Worm (Caenorhabditis elegans) whole organism, L3 larva: Measurements from ENCODE around the gene srh-183.

Experiments
- R02D3.7 ChIP-seq: fragments of 150-350 bp; optimal IDR thresholded peaks from 2 replicates; lab custom pipeline; 2014; ENCODE audit warnings: missing biosample characterization, missing genetic modification characterization
- ZK546.5 ChIP-seq: sonication (generic microtip); optimal IDR thresholded peaks from 2 replicates; lab custom pipeline; 2017; ENCODE audit warnings: missing biosample characterization, missing genetic modification characterization
- aly-2 ChIP-seq: fragments of 150-350 bp; optimal IDR thresholded peaks from 2 replicates; lab custom pipeline; 2014; ENCODE audit warnings: missing biosample characterization, missing genetic modification characterization
- ama-1 ChIP-seq: fragments of 150-350 bp; optimal IDR thresholded peaks from 2 replicates; lab custom pipeline; 2018
- ceh-28 ChIP-seq: fragments of 150-350 bp; optimal IDR thresholded peaks from 2 replicates; lab custom pipeline; 2014; ENCODE audit warnings: missing biosample characterization, missing genetic modification reagents, missing genetic modification characterization
- ceh-9 ChIP-seq: sonication (generic microtip); optimal IDR thresholded peaks from 2 replicates; lab custom pipeline; 2018; ENCODE audit warnings: missing biosample characterization, missing genetic modification characterization
- egl-27 ChIP-seq: sonication (generic microtip); optimal IDR thresholded peaks from 4 replicates; lab custom pipeline; 2017; ENCODE audit warnings: missing biosample characterization, missing genetic modification reagents, missing genetic modification characterization
- egl-5 ChIP-seq: fragments of 150-350 bp; optimal IDR thresholded peaks from 2 replicates; lab custom pipeline; 2017; ENCODE audit warnings: missing biosample characterization, missing genetic modification reagents, missing genetic modification characterization, inconsistent platforms
- elt-1 ChIP-seq: fragments of 150-350 bp; optimal IDR thresholded peaks from 2 replicates; lab custom pipeline; 2014; ENCODE audit warnings: missing biosample characterization, missing genetic modification characterization
- elt-2 ChIP-seq: sonication (generic microtip); optimal IDR thresholded peaks from 2 replicates; lab custom pipeline; 2016; ENCODE audit warnings: missing genetic modification reagents, mild to moderate bottlenecking, missing genetic modification characterization, missing compliant biosample characterization
- elt-3 ChIP-seq, 3 experiments: fragments of 150-350 bp in 1 of 3; sonication (generic microtip) in 2 of 3; optimal IDR thresholded peaks; 2 replicates in 2 of 3; 4 replicates in 1 of 3; lab custom pipeline; 2014 to 2017; ENCODE audit warnings: missing biosample characterization in 3 of 3, missing genetic modification characterization in 3 of 3
- eor-1 ChIP-seq, 2 experiments: fragments of 150-350 bp; optimal IDR thresholded peaks; 2 replicates each; lab custom pipeline; 2014 to 2018; ENCODE audit warnings: missing biosample characterization in 2 of 2, missing genetic modification characterization in 2 of 2
- fkh-10 ChIP-seq: sonication (generic microtip); optimal IDR thresholded peaks from 2 replicates; lab custom pipeline; 2017; ENCODE audit warnings: missing biosample characterization, missing genetic modification reagents, missing genetic modification characterization
- fkh-2 ChIP-seq: fragments of 150-350 bp; optimal IDR thresholded peaks from 2 replicates; lab custom pipeline; 2014; ENCODE audit warnings: missing biosample characterization, missing genetic modification reagents, missing genetic modification characterization
- fos-1 ChIP-seq: fragments of 150-350 bp; optimal IDR thresholded peaks from 2 replicates; lab custom pipeline; 2014; ENCODE audit warnings: missing biosample characterization, missing genetic modification characterization
- hmg-11 ChIP-seq: sonication (generic microtip); optimal IDR thresholded peaks from 2 replicates; lab custom pipeline; 2016; ENCODE audit warnings: missing genetic modification characterization, missing compliant biosample characterization
- jun-1 ChIP-seq: fragments of 150-350 bp; optimal IDR thresholded peaks from 2 replicates; lab custom pipeline; 2014; ENCODE audit warnings: missing biosample characterization, missing genetic modification reagents, missing genetic modification characterization
- lin-15B ChIP-seq: fragments of 150-350 bp; optimal IDR thresholded peaks from 2 replicates; lab custom pipeline; 2014; ENCODE audit warnings: missing biosample characterization, missing genetic modification characterization
- lin-39 ChIP-seq: fragments of 150-350 bp; optimal IDR thresholded peaks from 2 replicates; lab custom pipeline; 2018; ENCODE audit warnings: missing biosample characterization, missing genetic modification reagents, missing genetic modification characterization
- lsy-12 ChIP-seq: sonication (generic microtip); optimal IDR thresholded peaks from 2 replicates; lab custom pipeline; 2016; ENCODE audit warnings: mild to moderate bottlenecking, missing genetic modification characterization, missing compliant biosample characterization
- mdl-1 ChIP-seq: fragments of 150-350 bp; optimal IDR thresholded peaks from 2 replicates; lab custom pipeline; 2014; ENCODE audit warnings: missing biosample characterization, missing genetic modification characterization
- nhr-11 ChIP-seq: fragments of 150-350 bp; optimal IDR thresholded peaks from 2 replicates; lab custom pipeline; 2014; ENCODE audit warnings: missing biosample characterization, missing genetic modification characterization
- nhr-237 ChIP-seq: fragments of 150-350 bp; optimal IDR thresholded peaks from 2 replicates; lab custom pipeline; 2014; ENCODE audit warnings: missing biosample characterization, missing genetic modification characterization
- nhr-25 ChIP-seq: sonication (generic microtip); optimal IDR thresholded peaks from 2 replicates; lab custom pipeline; 2017; ENCODE audit warnings: missing biosample characterization, missing genetic modification characterization
- nhr-67 ChIP-seq: fragments of 150-350 bp; optimal IDR thresholded peaks from 2 replicates; lab custom pipeline; 2014; ENCODE audit warnings: missing biosample characterization, missing genetic modification characterization
- nhr-76 ChIP-seq: fragments of 150-350 bp; sonication (generic microtip); optimal IDR thresholded peaks from 5 replicates; lab custom pipeline; 2014; ENCODE audit warnings: missing biosample characterization, missing genetic modification characterization
- nhr-77 ChIP-seq: fragments of 150-350 bp; optimal IDR thresholded peaks from 2 replicates; lab custom pipeline; 2014; ENCODE audit warnings: missing biosample characterization, missing genetic modification characterization
- pha-4 ChIP-seq: fragments of 150-350 bp; optimal IDR thresholded peaks from 2 replicates; lab custom pipeline; 2014; ENCODE audit warnings: missing biosample characterization, missing genetic modification reagents, missing genetic modification characterization
- pqm-1 ChIP-seq: fragments of 150-350 bp; optimal IDR thresholded peaks from 2 replicates; lab custom pipeline; 2017; ENCODE audit warnings: missing biosample characterization, missing genetic modification characterization, inconsistent platforms
- sea-2 ChIP-seq: fragments of 150-350 bp; sonication (generic microtip); optimal IDR thresholded peaks from 4 replicates; lab custom pipeline; 2014; ENCODE audit warnings: missing biosample characterization, missing genetic modification reagents, missing genetic modification characterization
- snpc-4 ChIP-seq: fragments of 150-350 bp; optimal IDR thresholded peaks from 2 replicates; lab custom pipeline; 2014; ENCODE audit warnings: missing biosample characterization, missing genetic modification characterization
- tbx-2 ChIP-seq: sonication (generic microtip); optimal IDR thresholded peaks from 2 replicates; lab custom pipeline; 2016; ENCODE audit warnings: mild to moderate bottlenecking, missing genetic modification characterization, missing compliant biosample characterization
- unc-39 ChIP-seq: sonication (generic microtip); optimal IDR thresholded peaks from 4 replicates; lab custom pipeline; 2017; ENCODE audit warnings: missing biosample characterization, missing genetic modification characterization
- unc-62 ChIP-seq: fragments of 150-350 bp; sonication (generic microtip); optimal IDR thresholded peaks from 4 replicates; lab custom pipeline; 2014; ENCODE audit warnings: missing biosample characterization, missing genetic modification reagents, missing genetic modification characterization
- zag-1 ChIP-seq: fragments of 150-350 bp; optimal IDR thresholded peaks from 2 replicates; lab custom pipeline; 2014; ENCODE audit warnings: missing biosample characterization, missing genetic modification characterization
- ztf-11 ChIP-seq: fragments of 150-350 bp; optimal IDR thresholded peaks from 2 replicates; lab custom pipeline; 2014; ENCODE audit warnings: missing biosample characterization, missing genetic modification characterization
- ztf-4 ChIP-seq: fragments of 150-350 bp; optimal IDR thresholded peaks from 2 replicates; lab custom pipeline; 2014; ENCODE audit warnings: missing biosample characterization, missing genetic modification characterization

The srh-183 gene

ce11 chrV:19986788-19987187 is 8.7 kb upstream of the srh-183 start:
- TF ChIP-seq snpc-4 (tag; lab: Kevin White, UChicago) (no peak), R02D3.7 (no peak), nhr-67 (tag; lab: Kevin White, UChicago) (no peak), hmg-11 (tag; lab: Kevin White, UChicago) (no peak), unc-39 (tag; lab: Kevin White, UChicago) (no peak), lin-39 (tag; lab: Kevin White, UChicago) (no peak), ztf-11 (no peak), egl-5 (tag; lab: Kevin White, UChicago) (no peak), fkh-10 (GFP tag; lab: Kevin White, UChicago) (no peak), mdl-1 (tag; lab: Kevin White, UChicago) (no peak)

- TF ChIP-seq ztf-11 (no peak), aly-2 (no peak), lin-39 (tag; lab: Kevin White, UChicago) (no peak), pqm-1 (tag; lab: Kevin White, UChicago) (no peak), unc-39 (tag; lab: Kevin White, UChicago) (no peak), fos-1 (tag; lab: Kevin White, UChicago) (no peak), ama-1 (lab: Kevin White, UChicago) (no peak), elt-2 (tag; lab: Kevin White, UChicago) (no peak), nhr-77 (tag; lab: Kevin White, UChicago) (no peak)
Observed at ce11 chrV:19986213-19986612, 8.1 kb upstream of the srh-183 start, which contains the start of gene clec-260. TSS of gene clec-260 (minus strand) at chrV:19986313.

- TF ChIP-seq elt-2 (tag; lab: Kevin White, UChicago) (peak; percentile 88), sea-2 (GFP tag; lab: Kevin White, UChicago) (no peak), pqm-1 (tag; lab: Kevin White, UChicago) (peak; percentile 43)
Observed at ce11 chrV:19981832-19982462, 3.8 kb upstream of the srh-183 start, which contains the start of gene Y60A3A.24. TSS of gene Y60A3A.24 (minus strand) at chrV:19981882.

- TF ChIP-seq eor-1 (tag; optimal IDR thresholded peaks at IDR 0.05; lab: Kevin White, UChicago) (no peak), lsy-12 (no peak), elt-1 (tag; lab: Kevin White, UChicago) (no peak), ztf-11 (no peak), pha-4 (tag; lab: Kevin White, UChicago) (no peak), egl-27 (tag; lab: Kevin White, UChicago) (no peak), nhr-237 (tag; lab: Kevin White, UChicago) (no peak), ama-1 (lab: Kevin White, UChicago) (no peak)
Observed at ce11 chrV:19972984-19973383, 5.1 kb downstream of the srh-183 start, which contains the start of gene srh-173. TSS of gene srh-173 (plus strand) at chrV:19973284.

ce11 chrV:19965626-19966025 is 12.5 kb downstream of the srh-183 start, which contains the start of gene srh-171:
TSS of gene srh-171 (plus strand) at chrV:19965700.
- no peak for TF ChIP-seq pha-4 (tag; lab: Kevin White, UChicago)
- no peak for TF ChIP-seq ztf-11
- TF ChIP-seq elt-1 (tag; lab: Kevin White, UChicago) = no peak
- no peak for TF ChIP-seq tbx-2 (tag; lab: Kevin White, UChicago)
- TF ChIP-seq ceh-28 = no peak
- TF ChIP-seq fkh-2 (tag; lab: Kevin White, UChicago) = no peak
- TF ChIP-seq fkh-10 (GFP tag; lab: Kevin White, UChicago) = no peak
- TF ChIP-seq aly-2 = no peak
- no peak for TF ChIP-seq egl-27 (tag; lab: Kevin White, UChicago)
- TF ChIP-seq nhr-25 (tag; lab: Kevin White, UChicago) = no peak

- TF ChIP-seq jun-1 (tag; lab: Kevin White, UChicago) = no peak
- no peak for TF ChIP-seq lin-15B (tag; lab: Kevin White, UChicago)
- no peak for TF ChIP-seq nhr-25 (tag; lab: Kevin White, UChicago)
- no peak for TF ChIP-seq nhr-76
- no peak for TF ChIP-seq zag-1
- TF ChIP-seq mdl-1 (tag; lab: Kevin White, UChicago) = no peak
- TF ChIP-seq ztf-4 = no peak
- no peak for TF ChIP-seq ama-1 (lab: Kevin White, UChicago)
- no peak for TF ChIP-seq ceh-28
- no peak for TF ChIP-seq nhr-11 (tag; lab: Kevin White, UChicago)
- TF ChIP-seq elt-3 (tag; optimal IDR thresholded peaks at IDR 0.05; lab: Kevin White, UChicago) = no peak
- no peak for TF ChIP-seq aly-2
- TF ChIP-seq ZK546.5 (tag; lab: Kevin White, UChicago) = no peak
- no peak for TF ChIP-seq ceh-9 (tag; lab: Kevin White, UChicago)
- no peak for TF ChIP-seq pha-4 (tag; lab: Kevin White, UChicago)
- TF ChIP-seq egl-5 (tag; lab: Kevin White, UChicago) = no peak
- no peak for TF ChIP-seq unc-62
- TF ChIP-seq fkh-10 (GFP tag; lab: Kevin White, UChicago) = no peak
Observed at ce11 chrV:19961971-19962370, 16.1 kb downstream of the srh-183 start.
